Fruit fly (Drosophila melanogaster) whole organism, embryonic: ENCODE measurements around the gene CG11999.

Source experiments
- Bgb ChIP-seq: fragments of 200-800 bp; sonication (Bioruptor generic); IDR thresholded peaks from 2 replicates; pipeline ENCODE4 v1.3.6; 2022; ENCODE audit warnings: missing biosample characterization, missing genetic modification characterization; ENCODE audit not compliant: partially characterized antibody
- CG10274 ChIP-seq: fragments of 200-800 bp; sonication (Bioruptor generic); optimal IDR thresholded peaks from 3 replicates; lab custom pipeline; 2017; ENCODE audit warnings: missing biosample characterization, mild to moderate bottlenecking, missing genetic modification characterization
- CG11504 ChIP-seq: fragments of 200-800 bp; sonication (Bioruptor generic); optimal IDR thresholded peaks from 3 replicates; lab custom pipeline; 2019; ENCODE audit warnings: missing biosample characterization, mild to moderate bottlenecking, missing genetic modification characterization, moderate library complexity
- CG13287 ChIP-seq: fragments of 200-800 bp; sonication (Bioruptor generic); IDR thresholded peaks from 2 replicates; pipeline ENCODE4 v1.3.6; 2022; ENCODE audit warnings: missing biosample characterization, missing genetic modification characterization; ENCODE audit not compliant: partially characterized antibody
- CG13296 ChIP-seq: fragments of 200-800 bp; sonication (Bioruptor generic); optimal IDR thresholded peaks from 3 replicates; lab custom pipeline; 2018; ENCODE audit warnings: missing biosample characterization, mild to moderate bottlenecking, missing genetic modification characterization
- CG15269 ChIP-seq: fragments of 200-800 bp; sonication (Bioruptor generic); optimal IDR thresholded peaks from 2 replicates; lab custom pipeline; 2018; ENCODE audit warnings: missing biosample characterization, mild to moderate bottlenecking, missing genetic modification characterization, moderate library complexity
- CG15601 ChIP-seq: fragments of 200-800 bp; sonication (Bioruptor generic); optimal IDR thresholded peaks from 3 replicates; lab custom pipeline; 2019; ENCODE audit warnings: missing biosample characterization, mild to moderate bottlenecking, missing genetic modification characterization, moderate library complexity
- CG17829 ChIP-seq: fragments of 200-800 bp; optimal IDR thresholded peaks from 2 replicates; lab custom pipeline; 2019; ENCODE audit warnings: missing biosample characterization, mild to moderate bottlenecking, missing genetic modification characterization, moderate library complexity
- CG2116 ChIP-seq: fragments of 200-800 bp; sonication (Bioruptor generic); optimal IDR thresholded peaks from 3 replicates; lab custom pipeline; 2018; ENCODE audit warnings: missing biosample characterization, mild to moderate bottlenecking, missing genetic modification characterization
- CG2199 ChIP-seq: fragments of 200-800 bp; sonication (Bioruptor generic); IDR thresholded peaks from 3 replicates; pipeline ENCODE4 v1.3.6; 2022; ENCODE audit warnings: missing biosample characterization, missing genetic modification characterization
- CG34224 ChIP-seq: fragments of 200-800 bp; sonication (Bioruptor generic); IDR thresholded peaks from 3 replicates; pipeline ENCODE4 v1.3.6; 2022; ENCODE audit warnings: missing biosample characterization, missing genetic modification characterization; ENCODE audit not compliant: partially characterized antibody
- CG34422 ChIP-seq: fragments of 200-800 bp; sonication (Bioruptor generic); IDR thresholded peaks from 3 replicates; pipeline ENCODE4 v1.3.6; 2022; ENCODE audit warnings: missing biosample characterization, missing genetic modification characterization
- CG4617 ChIP-seq: fragments of 200-800 bp; sonication (Bioruptor generic); optimal IDR thresholded peaks from 3 replicates; lab custom pipeline; 2016; ENCODE audit warnings: missing biosample characterization, missing genetic modification characterization, borderline replicate concordance
- CG7786 ChIP-seq: fragments of 200-800 bp; sonication (Bioruptor generic); optimal IDR thresholded peaks from 2 replicates; lab custom pipeline; 2016; ENCODE audit warnings: missing biosample characterization, missing genetic modification characterization
- CG9727 ChIP-seq: fragments of 200-800 bp; sonication (Bioruptor generic); optimal IDR thresholded peaks from 3 replicates; lab custom pipeline; 2017; ENCODE audit warnings: missing biosample characterization, mild to moderate bottlenecking, missing genetic modification characterization
- HLH4C ChIP-seq: fragments of 200-800 bp; sonication (Bioruptor generic); IDR thresholded peaks from 3 replicates; pipeline ENCODE4 v1.3.6; 2022; ENCODE audit warnings: missing biosample characterization, missing genetic modification characterization; ENCODE audit not compliant: partially characterized antibody
- HmgZ ChIP-seq: fragments of 200-800 bp; sonication (Bioruptor generic); optimal IDR thresholded peaks from 2 replicates; lab custom pipeline; 2018; ENCODE audit warnings: missing biosample characterization, mild to moderate bottlenecking, missing genetic modification characterization
- Hr51 ChIP-seq, 2 experiments: fragments of 200-800 bp; sonication (Bioruptor generic); optimal IDR thresholded peaks; 2 replicates in 1 of 2; 3 replicates in 1 of 2; lab custom pipeline; 2016 to 2018; ENCODE audit warnings: missing biosample characterization in 2 of 2, missing genetic modification characterization in 2 of 2, mild to moderate bottlenecking in 1 of 2, moderate library complexity in 1 of 2
- Lpt ChIP-seq: fragments of >200 bp; optimal IDR thresholded peaks from 2 replicates; lab custom pipeline; 2018; ENCODE audit warnings: missing biosample characterization, missing genetic modification characterization
- MESR4 ChIP-seq: fragments of 200-800 bp; sonication (Bioruptor generic); optimal IDR thresholded peaks from 2 replicates; lab custom pipeline; 2018; ENCODE audit warnings: missing biosample characterization, mild to moderate bottlenecking, missing genetic modification characterization, moderate library complexity
- Nf-YC ChIP-seq: fragments of 200-800 bp; optimal IDR thresholded peaks from 3 replicates; lab custom pipeline; 2019; ENCODE audit warnings: missing biosample characterization, mild to moderate bottlenecking, missing genetic modification characterization, moderate library complexity
- Opbp ChIP-seq: fragments of 200-800 bp; sonication (Bioruptor generic); IDR thresholded peaks from 3 replicates; pipeline ENCODE4 v1.3.6; 2022; ENCODE audit warnings: missing biosample characterization, missing genetic modification characterization; ENCODE audit not compliant: partially characterized antibody
- Sin3A ChIP-seq: fragments of >200 bp; optimal IDR thresholded peaks from 2 replicates; lab custom pipeline; 2018
- Stat92E ChIP-seq, 3 experiments: fragments of >200 bp in 2 of 3; fragments of 200-800 bp in 1 of 3; sonication (Bioruptor generic) in 1 of 3; optimal IDR thresholded peaks; 2 replicates each; lab custom pipeline; 2017 to 2019; ENCODE audit warnings: missing biosample characterization in 3 of 3, missing genetic modification characterization in 3 of 3, mild to moderate bottlenecking in 1 of 3, moderate library complexity in 1 of 3
- amos ChIP-seq: fragments of 200-800 bp; sonication (Bioruptor generic); IDR thresholded peaks from 2 replicates; pipeline ENCODE4 v1.3.6; 2022; ENCODE audit warnings: missing biosample characterization, missing genetic modification characterization; ENCODE audit not compliant: partially characterized antibody
- disco-r ChIP-seq: fragments of 200-800 bp; sonication (Bioruptor generic); optimal IDR thresholded peaks from 2 replicates; lab custom pipeline; 2016; ENCODE audit warnings: missing biosample characterization, missing genetic modification characterization
- fd3F ChIP-seq: fragments of 200-800 bp; sonication (Bioruptor generic); optimal IDR thresholded peaks from 2 replicates; lab custom pipeline; 2018; ENCODE audit warnings: missing biosample characterization, mild to moderate bottlenecking, missing genetic modification characterization, moderate library complexity
- gfzf ChIP-seq: fragments of 200-800 bp; sonication (Bioruptor generic); optimal IDR thresholded peaks from 2 replicates; lab custom pipeline; 2016; ENCODE audit warnings: missing biosample characterization, mild to moderate bottlenecking, missing genetic modification characterization, moderate library complexity
- gro ChIP-seq: fragments of 200-800 bp; sonication (Bioruptor generic); optimal IDR thresholded peaks from 2 replicates; lab custom pipeline; 2016; ENCODE audit warnings: missing biosample characterization, missing genetic modification characterization
- gsb-n ChIP-seq: fragments of 200-800 bp; sonication (Bioruptor generic); optimal IDR thresholded peaks from 3 replicates; lab custom pipeline; 2018; ENCODE audit warnings: missing biosample characterization, mild to moderate bottlenecking, missing genetic modification characterization
- hb ChIP-seq: fragments of 200-800 bp; sonication (Bioruptor generic); IDR thresholded peaks from 3 replicates; pipeline ENCODE4 v1.3.6; 2022; ENCODE audit warnings: missing biosample characterization, missing genetic modification characterization; ENCODE audit not compliant: partially characterized antibody
- hbn ChIP-seq: fragments of 200-800 bp; sonication (Bioruptor generic); IDR thresholded peaks from 2 replicates; pipeline ENCODE4 v1.3.6; 2022; ENCODE audit warnings: missing biosample characterization, missing genetic modification characterization; ENCODE audit not compliant: partially characterized antibody
- insv ChIP-seq, 2 experiments: fragments of 200-800 bp; sonication (Bioruptor generic); optimal IDR thresholded peaks; 3 replicates each; lab custom pipeline; 2016 to 2018; ENCODE audit warnings: missing biosample characterization in 2 of 2, missing genetic modification characterization in 2 of 2
- jing ChIP-seq: fragments of 200-800 bp; sonication (Bioruptor generic); optimal IDR thresholded peaks from 2 replicates; lab custom pipeline; 2018; ENCODE audit warnings: missing biosample characterization, mild to moderate bottlenecking, missing genetic modification characterization
- nerfin-1 ChIP-seq: fragments of 200-800 bp; sonication (Bioruptor generic); optimal IDR thresholded peaks from 3 replicates; lab custom pipeline; 2019; ENCODE audit warnings: missing biosample characterization, mild to moderate bottlenecking, missing genetic modification characterization, moderate library complexity
- nerfin-2 ChIP-seq: fragments of 200-800 bp; sonication (Bioruptor generic); IDR thresholded peaks from 2 replicates; pipeline ENCODE4 v1.3.6; 2022; ENCODE audit warnings: missing biosample characterization, missing genetic modification characterization; ENCODE audit not compliant: partially characterized antibody
- peb ChIP-seq: fragments of 200-800 bp; sonication (Bioruptor generic); IDR thresholded peaks from 2 replicates; pipeline ENCODE4 v1.3.6; 2022; ENCODE audit warnings: missing biosample characterization, missing genetic modification characterization
- phol ChIP-seq: fragments of 200-800 bp; sonication (Bioruptor generic); optimal IDR thresholded peaks from 3 replicates; lab custom pipeline; 2018; ENCODE audit warnings: missing biosample characterization, mild to moderate bottlenecking, missing genetic modification characterization, moderate library complexity
- pita ChIP-seq: fragments of 200-800 bp; sonication (Bioruptor generic); optimal IDR thresholded peaks from 2 replicates; lab custom pipeline; 2017; ENCODE audit warnings: missing biosample characterization, mild to moderate bottlenecking, missing genetic modification characterization
- slbo ChIP-seq: fragments of 200-800 bp; sonication (Bioruptor generic); IDR thresholded peaks from 2 replicates; pipeline ENCODE4 v1.3.6; 2022; ENCODE audit warnings: missing biosample characterization, missing genetic modification characterization
- ssp ChIP-seq: fragments of 200-800 bp; sonication (Bioruptor generic); IDR thresholded peaks from 2 replicates; pipeline ENCODE4 v1.3.6; 2022; ENCODE audit warnings: missing biosample characterization, missing genetic modification characterization
- stwl ChIP-seq: fragments of 200-800 bp; sonication (Bioruptor generic); optimal IDR thresholded peaks from 3 replicates; lab custom pipeline; 2018; ENCODE audit warnings: missing biosample characterization, mild to moderate bottlenecking, missing genetic modification characterization, moderate library complexity
- sug ChIP-seq: fragments of 200-800 bp; optimal IDR thresholded peaks from 2 replicates; lab custom pipeline; 2019; ENCODE audit warnings: missing biosample characterization, mild to moderate bottlenecking, missing genetic modification characterization, moderate library complexity
- tna ChIP-seq: fragments of 200-800 bp; sonication (Bioruptor generic); IDR thresholded peaks from 2 replicates; pipeline ENCODE4 v1.3.6; 2022; ENCODE audit warnings: missing biosample characterization, missing genetic modification characterization; ENCODE audit not compliant: partially characterized antibody
- trem ChIP-seq: fragments of 200-800 bp; optimal IDR thresholded peaks from 3 replicates; lab custom pipeline; 2019; ENCODE audit warnings: missing biosample characterization, mild to moderate bottlenecking, missing genetic modification characterization, moderate library complexity
- twi ChIP-seq: fragments of 200-800 bp; optimal IDR thresholded peaks from 2 replicates; lab custom pipeline; 2019; ENCODE audit warnings: missing biosample characterization, mild to moderate bottlenecking, missing genetic modification characterization, moderate library complexity
- tx ChIP-seq: fragments of 200-800 bp; sonication (Bioruptor generic); optimal IDR thresholded peaks from 2 replicates; lab custom pipeline; 2016; ENCODE audit warnings: missing biosample characterization, missing genetic modification characterization
- vnd ChIP-seq: fragments of 200-800 bp; sonication (Bioruptor generic); IDR thresholded peaks from 3 replicates; pipeline ENCODE4 v1.3.6; 2022; ENCODE audit warnings: missing biosample characterization, missing genetic modification characterization; ENCODE audit not compliant: partially characterized antibody

The CG11999 gene

DNA sequence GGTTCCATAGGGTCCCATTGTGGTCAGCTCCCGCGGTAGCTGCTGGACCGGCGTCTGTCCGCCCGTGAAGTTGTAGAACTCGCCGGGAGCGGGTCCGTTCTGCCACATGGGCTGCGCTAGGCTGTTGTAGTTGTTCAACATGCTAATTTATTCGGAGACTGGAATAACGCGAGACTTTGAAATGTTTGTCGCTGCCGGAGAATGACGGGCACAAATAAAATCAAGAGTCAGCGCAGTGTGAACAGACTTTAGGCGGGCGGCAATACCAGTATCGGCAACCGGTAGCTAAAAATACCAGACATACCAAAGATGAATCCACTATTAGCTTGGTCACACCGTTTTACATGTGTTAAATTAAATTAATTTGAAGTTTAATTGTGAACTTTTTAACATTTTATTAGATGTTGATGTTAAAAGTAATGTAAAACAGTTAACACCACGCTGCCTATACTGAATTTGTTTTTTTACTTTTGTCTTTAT lies 3.4 kb upstream of the CG11999 start, which contains the start of gene Prosbeta7 (continued):
- peak; percentile 76 for TF ChIP-seq hbn (GFP tag; lab: Robert Waterston, UW)
- no peak for TF ChIP-seq Lpt (GFP tag; lab: Kevin White, UChicago)
- peak; percentile 1 for TF ChIP-seq sug (tag; lab: Kevin White, UChicago)
- TF ChIP-seq CG2199 (GFP tag; lab: Robert Waterston, UW) = no peak
- peak; percentile 100 for TF ChIP-seq stwl
- TF ChIP-seq CG10274 (GFP tag; lab: Kevin White, UChicago) = no peak
- peak; percentile 1 to 86 for TF ChIP-seq Hr51 (GFP tag; optimal IDR thresholded peaks at IDR 0.05; lab: Kevin White, UChicago)
- TF ChIP-seq Sin3A (lab: Kevin White, UChicago) = peak; percentile 16
- peak; percentile 8; the same call in 1 of the 3 replicates for TF ChIP-seq vnd (GFP tag; lab: Robert Waterston, UW)
- TF ChIP-seq CG11504 = peak; percentile 28
- peak; percentile 65 for TF ChIP-seq Nf-YC
- no peak for TF ChIP-seq jing (GFP tag; lab: Kevin White, UChicago)
- peak; percentile 83 for TF ChIP-seq CG34224 (GFP tag; lab: Robert Waterston, UW)
- TF ChIP-seq CG2116 (GFP tag; lab: Kevin White, UChicago) = peak; percentile 46
- TF ChIP-seq pita = no peak
- TF ChIP-seq CG13287 (GFP tag; lab: Robert Waterston, UW) = peak; percentile 90
- no peak for TF ChIP-seq gsb-n (tag; lab: Kevin White, UChicago)
- TF ChIP-seq CG34422 (GFP tag; lab: Robert Waterston, UW) = peak; percentile 53; the same call in 1 of the 3 replicates
- TF ChIP-seq CG13296 (GFP tag; lab: Kevin White, UChicago) = no peak
- peak; percentile 10 for TF ChIP-seq CG15601 (tag; lab: Kevin White, UChicago)
- TF ChIP-seq CG4617 = peak; percentile 68
- no peak for TF ChIP-seq disco-r (GFP tag; lab: Kevin White, UChicago)
- peak; percentile 78 for TF ChIP-seq Bgb
- TF ChIP-seq tx (GFP tag; lab: Kevin White, UChicago) = no peak
- TF ChIP-seq CG17829 (tag; lab: Kevin White, UChicago) = peak; percentile 15
- peak in 1 of 3 experiments; percentile 14 for TF ChIP-seq Stat92E (GFP tag; optimal IDR thresholded peaks at IDR 0.05; lab: Kevin White, UChicago)
- no peak for TF ChIP-seq fd3F (GFP tag; lab: Kevin White, UChicago)
- peak; percentile 92 for TF ChIP-seq gfzf (GFP tag; lab: Kevin White, UChicago)
- peak; percentile 10 for TF ChIP-seq phol (tag; lab: Kevin White, UChicago)
- no peak for TF ChIP-seq peb (GFP tag; lab: Robert Waterston, UW)
- TF ChIP-seq trem = peak; percentile 62
- TF ChIP-seq amos (GFP tag; lab: Robert Waterston, UW) = peak; percentile 71; the same call in 1 of the 2 replicates
- TF ChIP-seq tna (GFP tag; lab: Robert Waterston, UW) = 0 out of 2 replicates have a peak, but pooled peaks have one; percentile 18
- no peak for TF ChIP-seq ssp (GFP tag; lab: Robert Waterston, UW)
- TF ChIP-seq CG15269 (tag; lab: Kevin White, UChicago) = no peak
- peak; percentile 28; the same call in 1 of the 3 replicates for TF ChIP-seq hb
- 0 out of 2 replicates have a peak, but pooled peaks have one; percentile 30 for TF ChIP-seq nerfin-2
- TF ChIP-seq HLH4C (GFP tag; lab: Robert Waterston, UW) = peak; percentile 50
- peak; percentile 65 for TF ChIP-seq HmgZ (tag; lab: Kevin White, UChicago)
- TF ChIP-seq Opbp (GFP tag; lab: Robert Waterston, UW) = peak; percentile 79; the same call in 2 of the 3 replicates
- peak; percentile 6 for TF ChIP-seq gro
- no peak for TF ChIP-seq insv (GFP tag; optimal IDR thresholded peaks at IDR 0.05; lab: Kevin White, UChicago)
- TF ChIP-seq slbo = no peak
- TF ChIP-seq nerfin-1 (tag; lab: Kevin White, UChicago) = peak; percentile 14
- TF ChIP-seq CG7786 = no peak
- TF ChIP-seq MESR4 (GFP tag; lab: Kevin White, UChicago) = peak; percentile 90
- TF ChIP-seq CG9727 (GFP tag; lab: Kevin White, UChicago) = no peak
- peak; percentile 45 for TF ChIP-seq twi (tag; lab: Kevin White, UChicago)
